Fruit fly (Drosophila melanogaster) whole organism: ENCODE data around the gene B9d2.

Experiments used
- CG8478 ChIP-seq: fragments of >200 bp; optimal IDR thresholded peaks from 2 replicates; lab custom pipeline; 2018; ENCODE audit warnings: inconsistent platforms
- Dll ChIP-seq: fragments of >200 bp; optimal IDR thresholded peaks from 2 replicates; lab custom pipeline; 2017
- EcR ChIP-seq, 2 experiments: fragments of >200 bp; optimal IDR thresholded peaks; 2 replicates each; lab custom pipeline; 2017; ENCODE audit warnings: missing biosample characterization in 2 of 2, missing genetic modification characterization in 2 of 2, missing genetic modification reagents in 2 of 2
- pan ChIP-seq: fragments of >200 bp; optimal IDR thresholded peaks from 2 replicates; lab custom pipeline; 2017
- usp ChIP-seq: fragments of >200 bp; optimal IDR thresholded peaks from 2 replicates; lab custom pipeline; 2017; ENCODE audit warnings: missing biosample characterization, missing genetic modification characterization, mixed read lengths

DNA sequence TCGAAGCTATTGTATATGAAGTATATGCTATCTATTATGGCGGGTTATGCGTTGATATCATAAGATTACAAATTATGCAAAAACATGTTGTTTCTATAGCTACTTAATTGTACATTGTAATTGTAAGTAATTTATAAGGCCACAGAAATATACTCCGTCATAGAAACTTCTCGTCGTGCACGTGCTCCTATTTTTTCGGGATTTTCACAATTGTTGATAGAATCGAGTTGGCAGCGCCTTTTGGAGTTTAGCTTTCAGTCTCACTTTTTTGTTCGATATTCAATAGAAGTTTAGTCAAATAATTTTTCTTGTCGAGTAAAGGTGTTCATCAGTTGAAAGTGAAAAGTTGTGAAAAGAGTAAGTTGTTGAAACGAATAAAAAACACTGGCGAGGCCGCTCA, 12.2 kb downstream of the B9d2 start, which contains the start of gene CG31642:
- TF ChIP-seq pan (lab: Kevin White, UChicago) (no peak), CG8478 (no peak), usp (GFP tag; lab: Kevin White, UChicago) (no peak), Dll (lab: Kevin White, UChicago) (no peak), EcR (GFP tag; optimal IDR thresholded peaks at IDR 0.05; lab: Kevin White, UChicago) (no peak)
